Worm (Caenorhabditis elegans) whole organism, L1 larva: ENCODE data around the gene F14H8.8.

Experiments
- dpl-1 ChIP-seq, 3 experiments: fragments of 150-350 bp in 2 of 3; sonication (generic microtip) in 1 of 3; optimal IDR thresholded peaks; 2 replicates each; lab custom pipeline; 2014 to 2017; ENCODE audit warnings: missing biosample characterization in 3 of 3, missing genetic modification characterization in 3 of 3, missing genetic modification reagents in 3 of 3
- fos-1 ChIP-seq: fragments of 150-350 bp; optimal IDR thresholded peaks from 2 replicates; lab custom pipeline; 2014; ENCODE audit warnings: missing biosample characterization, missing genetic modification characterization
- lir-3 ChIP-seq: sonication (generic microtip); optimal IDR thresholded peaks from 2 replicates; lab custom pipeline; 2016; ENCODE audit warnings: mild to moderate bottlenecking, missing genetic modification characterization, moderate library complexity, missing compliant biosample characterization; ENCODE audit not compliant: poor library complexity
- skn-1 ChIP-seq: fragments of 150-350 bp; optimal IDR thresholded peaks from 2 replicates; lab custom pipeline; 2014; ENCODE audit warnings: missing biosample characterization, missing genetic modification characterization
- tlp-1 ChIP-seq: fragments of 150-350 bp; optimal IDR thresholded peaks from 2 replicates; lab custom pipeline; 2014; ENCODE audit warnings: missing biosample characterization, missing genetic modification characterization

DNA sequence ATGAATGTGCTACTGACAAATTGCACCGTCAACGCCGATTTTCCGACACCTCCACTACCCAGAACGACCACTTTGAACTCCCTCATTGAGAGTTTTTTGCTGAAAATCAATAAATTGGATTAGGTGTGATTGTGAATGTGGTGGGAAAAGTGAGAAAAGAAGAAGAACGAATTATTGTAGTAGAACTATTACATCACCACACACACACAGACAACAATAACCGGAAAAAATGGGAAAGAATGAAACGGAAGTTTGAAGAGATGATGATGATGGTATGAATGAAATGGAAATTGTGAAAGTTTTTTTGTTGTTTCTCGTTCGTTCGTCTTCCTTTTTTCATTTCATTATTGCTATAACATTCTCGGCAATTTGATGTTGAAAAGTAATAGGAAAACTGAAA lies 34.7 kb downstream of the F14H8.8 start, which contains the start of gene rap-2:
- TF ChIP-seq tlp-1 (tag; lab: Kevin White, UChicago), result no peak
- no peak for TF ChIP-seq lir-3 (tag; lab: Kevin White, UChicago)
- TF ChIP-seq skn-1 (tag; lab: Kevin White, UChicago), result no peak
- TF ChIP-seq dpl-1 (GFP tag; optimal IDR thresholded peaks at IDR 0.05; lab: Kevin White, UChicago), result no peak
- no peak for TF ChIP-seq fos-1 (tag; lab: Kevin White, UChicago)
